Worm (Caenorhabditis elegans) whole organism, early embryonic: ENCODE results near the gene B0334.10.
"Not testable (repeated sequence)": the region's sequence is repeated elsewhere in the genome, so short reads cannot be mapped to it uniquely, and the experiment has no call there.

ENCODE experiments used
- B0310.2 ChIP-seq: sonication (generic microtip); optimal IDR thresholded peaks from 2 replicates; lab custom pipeline; 2016; ENCODE audit warnings: mild to moderate bottlenecking, missing genetic modification characterization, missing compliant biosample characterization
- ama-1 ChIP-seq: fragments of 150-350 bp; optimal IDR thresholded peaks from 2 replicates; lab custom pipeline; 2014
- ceh-13 ChIP-seq: fragments of 200-800 bp; sonication (Bioruptor generic); optimal IDR thresholded peaks from 2 replicates; lab custom pipeline; 2018; ENCODE audit warnings: mild to moderate bottlenecking, missing genetic modification characterization, missing compliant biosample characterization
- ets-7 ChIP-seq: sonication (generic microtip); optimal IDR thresholded peaks from 2 replicates; lab custom pipeline; 2016; ENCODE audit warnings: missing genotype, missing genetic modification characterization, missing compliant biosample characterization
- hnd-1 ChIP-seq: sonication (generic microtip); optimal IDR thresholded peaks from 2 replicates; lab custom pipeline; 2016; ENCODE audit warnings: missing genetic modification characterization, missing compliant biosample characterization

DNA sequence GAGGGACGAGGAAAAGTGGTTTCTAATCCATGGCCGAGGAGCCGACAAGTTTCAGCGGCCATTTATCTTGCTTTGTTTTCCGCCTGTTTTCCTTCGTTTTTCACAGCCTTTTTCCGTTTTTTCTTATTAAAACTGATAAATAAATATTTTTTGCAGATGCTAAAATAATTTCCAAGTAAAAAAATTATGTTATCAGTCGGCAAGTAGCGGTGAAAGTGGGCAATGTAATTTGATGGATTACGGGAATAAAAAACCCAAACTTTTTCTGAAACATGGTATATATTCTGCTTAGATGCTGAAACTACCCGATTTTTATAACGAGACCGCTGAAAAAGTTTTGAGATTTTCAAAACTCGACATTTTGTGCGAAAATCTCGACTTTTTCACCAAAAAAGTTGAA is 33.7 kb downstream of the B0334.10 start, which contains the start of gene dhgd-1:
- not testable (repeated sequence) for TF ChIP-seq hnd-1 (tag; lab: Kevin White, UChicago); ets-7; ceh-13 (GFP tag; lab: Kevin White, UChicago); ama-1 (lab: Kevin White, UChicago); B0310.2 (tag; lab: Kevin White, UChicago)
